Worm (Caenorhabditis elegans) whole organism, L2 larva: ENCODE data around the gene flp-1.
A peak's percentile ranks its signal among the peaks of the same experiment; 100 is the strongest.
"Not testable (repeated sequence)": the region's sequence is repeated elsewhere in the genome, so short reads cannot be mapped to it uniquely, and the experiment has no call there.

Source experiments
- ZK546.5 ChIP-seq: sonication (generic microtip); optimal IDR thresholded peaks from 2 replicates; lab custom pipeline; 2017; ENCODE audit warnings: missing biosample characterization, missing genetic modification characterization
- dmd-4 ChIP-seq: sonication (generic microtip); optimal IDR thresholded peaks from 2 replicates; lab custom pipeline; 2017; ENCODE audit warnings: missing biosample characterization, missing genetic modification characterization
- elt-3 ChIP-seq: sonication (generic microtip); optimal IDR thresholded peaks from 2 replicates; lab custom pipeline; 2017; ENCODE audit warnings: missing biosample characterization, missing genetic modification characterization
- fos-1 ChIP-seq: fragments of 150-350 bp; optimal IDR thresholded peaks from 2 replicates; lab custom pipeline; 2014; ENCODE audit warnings: missing biosample characterization, missing genetic modification characterization
- gmeb-1 ChIP-seq: fragments of 150-350 bp; optimal IDR thresholded peaks from 2 replicates; lab custom pipeline; 2014; ENCODE audit warnings: missing biosample characterization, missing genetic modification characterization
- lin-11 ChIP-seq: fragments of 150-350 bp; sonication (generic microtip); optimal IDR thresholded peaks from 2 replicates; lab custom pipeline; 2014; ENCODE audit warnings: missing biosample characterization, missing genetic modification characterization, inconsistent platforms, mixed read lengths
- lin-13 ChIP-seq: fragments of 150-350 bp; optimal IDR thresholded peaks from 2 replicates; lab custom pipeline; 2014; ENCODE audit warnings: missing biosample characterization, missing genetic modification reagents, missing genetic modification characterization
- mab-5 ChIP-seq: fragments of 150-350 bp; optimal IDR thresholded peaks from 2 replicates; lab custom pipeline; 2014; ENCODE audit warnings: missing biosample characterization, missing genetic modification characterization
- mbf-1 ChIP-seq: sonication (generic microtip); optimal IDR thresholded peaks from 2 replicates; lab custom pipeline; 2017; ENCODE audit warnings: missing biosample characterization, missing genetic modification characterization
- mdl-1 ChIP-seq, 2 experiments: fragments of 150-350 bp in 1 of 2; sonication (generic microtip) in 1 of 2; optimal IDR thresholded peaks; 2 replicates each; lab custom pipeline; 2017; ENCODE audit warnings: missing biosample characterization in 2 of 2, missing genetic modification characterization in 2 of 2
- nhr-11 ChIP-seq: fragments of 150-350 bp; optimal IDR thresholded peaks from 2 replicates; lab custom pipeline; 2014; ENCODE audit warnings: missing biosample characterization, missing genetic modification characterization
- nhr-129 ChIP-seq: fragments of 150-350 bp; optimal IDR thresholded peaks from 2 replicates; lab custom pipeline; 2014; ENCODE audit warnings: missing biosample characterization, missing genetic modification characterization
- nhr-21 ChIP-seq: fragments of 150-350 bp; optimal IDR thresholded peaks from 2 replicates; lab custom pipeline; 2014; ENCODE audit warnings: missing biosample characterization, missing genetic modification characterization
- nhr-23 ChIP-seq: fragments of 150-350 bp; optimal IDR thresholded peaks from 2 replicates; lab custom pipeline; 2014; ENCODE audit warnings: missing biosample characterization, missing genetic modification reagents, missing genetic modification characterization
- nhr-237 ChIP-seq: fragments of 150-350 bp; optimal IDR thresholded peaks from 2 replicates; lab custom pipeline; 2014; ENCODE audit warnings: missing biosample characterization, missing genetic modification characterization
- nhr-6 ChIP-seq: fragments of 150-350 bp; optimal IDR thresholded peaks from 2 replicates; lab custom pipeline; 2014; ENCODE audit warnings: missing biosample characterization, missing genetic modification characterization
- peb-1 ChIP-seq: fragments of 150-350 bp; optimal IDR thresholded peaks from 2 replicates; lab custom pipeline; 2014; ENCODE audit warnings: missing biosample characterization, missing genetic modification characterization
- sem-4 ChIP-seq: fragments of 150-350 bp; optimal IDR thresholded peaks from 2 replicates; lab custom pipeline; 2014; ENCODE audit warnings: missing biosample characterization, missing genetic modification reagents, missing genetic modification characterization
- snpc-4 ChIP-seq: fragments of 150-350 bp; optimal IDR thresholded peaks from 2 replicates; lab custom pipeline; 2014; ENCODE audit warnings: missing biosample characterization, missing genetic modification characterization
- unc-39 ChIP-seq: fragments of 150-350 bp; optimal IDR thresholded peaks from 2 replicates; lab custom pipeline; 2014; ENCODE audit warnings: missing biosample characterization, missing genetic modification characterization
- ztf-4 ChIP-seq: fragments of 150-350 bp; optimal IDR thresholded peaks from 2 replicates; lab custom pipeline; 2014; ENCODE audit warnings: missing biosample characterization, missing genetic modification characterization

Gene flp-1

DNA sequence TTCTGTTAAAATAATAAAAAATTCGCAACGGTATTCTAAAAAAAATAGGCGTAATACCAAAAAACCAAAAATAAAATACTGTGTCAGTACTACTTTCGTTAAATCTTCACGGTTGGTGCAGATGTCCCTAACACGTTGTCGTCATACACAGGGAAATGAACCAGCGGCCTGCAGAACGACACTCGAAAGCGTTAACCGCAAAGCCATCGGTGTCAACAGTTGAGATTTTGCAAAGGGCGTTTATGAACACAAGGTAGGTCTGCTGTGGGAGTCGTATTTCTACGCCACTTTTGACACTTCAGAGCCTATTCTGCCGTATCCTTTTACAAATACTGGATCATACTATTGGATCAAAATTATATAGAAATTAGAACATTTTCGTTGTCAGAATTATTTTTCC, 46.7 kb downstream of the flp-1 start (continued):
- peak; percentile 70 for TF ChIP-seq fos-1 (tag; lab: Kevin White, UChicago)
- TF ChIP-seq peb-1 (tag; lab: Kevin White, UChicago), result no peak
- peak; percentile 53 for TF ChIP-seq nhr-21 (tag; lab: Kevin White, UChicago)
- TF ChIP-seq mdl-1 (tag; optimal IDR thresholded peaks at IDR 0.05; lab: Kevin White, UChicago), result no peak
- no peak for TF ChIP-seq mbf-1 (tag; lab: Kevin White, UChicago)

DNA sequence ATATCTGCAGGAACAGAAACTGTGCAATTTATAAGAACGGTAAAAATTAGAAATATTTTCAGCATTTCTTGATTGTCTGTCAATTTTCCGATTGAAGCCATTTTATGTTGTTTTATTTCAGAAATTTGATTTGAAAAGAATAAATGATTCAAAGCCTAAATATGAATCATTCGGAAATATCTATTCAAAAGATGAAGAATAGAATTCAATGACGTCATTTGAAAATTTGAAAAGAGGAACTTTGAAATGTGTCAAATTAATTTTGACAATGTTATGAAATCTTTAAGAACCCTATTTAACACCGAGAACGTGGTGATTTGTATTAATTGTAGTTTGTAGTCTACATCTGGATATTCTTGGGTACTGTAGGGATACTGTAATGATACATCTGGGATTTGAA, 48.0 kb downstream of the flp-1 start, which contains the start of gene C46C2.5:
Gene C46C2.5, minus strand, starts transcription at position 101 of the 400 bp plus-strand sequence.
- TF ChIP-seq nhr-23 (tag; lab: Kevin White, UChicago), result no peak
- no peak for TF ChIP-seq nhr-237 (tag; lab: Kevin White, UChicago)
- TF ChIP-seq nhr-11, result no peak
- TF ChIP-seq ZK546.5, result no peak
- TF ChIP-seq mdl-1 (tag; optimal IDR thresholded peaks at IDR 0.05; lab: Kevin White, UChicago), result no peak
- no peak for TF ChIP-seq nhr-129
- no peak for TF ChIP-seq dmd-4 (tag; lab: Kevin White, UChicago)
- TF ChIP-seq elt-3 (tag; lab: Kevin White, UChicago), result no peak
- no peak for TF ChIP-seq mab-5 (tag; lab: Kevin White, UChicago)
- no peak for TF ChIP-seq nhr-6 (tag; lab: Kevin White, UChicago)
- TF ChIP-seq lin-13, result no peak
- no peak for TF ChIP-seq sem-4
- no peak for TF ChIP-seq snpc-4 (tag; lab: Kevin White, UChicago)
- no peak for TF ChIP-seq gmeb-1 (tag; lab: Kevin White, UChicago)
- no peak for TF ChIP-seq ztf-4 (tag; lab: Kevin White, UChicago)

- not testable (repeated sequence) for TF ChIP-seq unc-39, lin-11, mab-5 (tag; lab: Kevin White, UChicago)
These were observed 50.0 kb downstream of the flp-1 start, which contains the start of gene C46C2.7 for ce11 chrIV:9194524-9194923. TSS of gene C46C2.7 (plus strand) at chrIV:9194824.
